Fruit fly (Drosophila melanogaster) Kc167 (cell line): ENCODE data around the gene CG4073.

Experiments used
- Myc ChIP-seq: fragments of >200 bp; optimal IDR thresholded peaks from 2 replicates; lab custom pipeline; 2017; ENCODE audit warnings: missing external identifiers
- Sin3A ChIP-seq: fragments of >200 bp; optimal IDR thresholded peaks from 2 replicates; lab custom pipeline; 2018; ENCODE audit warnings: missing external identifiers
- h ChIP-seq: fragments of >200 bp; optimal IDR thresholded peaks from 3 replicates; lab custom pipeline; 2018; ENCODE audit warnings: missing external identifiers
- insv ChIP-seq: fragments of >200 bp; optimal IDR thresholded peaks from 3 replicates; lab custom pipeline; 2018; ENCODE audit warnings: missing external identifiers
- psq ChIP-seq: fragments of >200 bp; optimal IDR thresholded peaks from 2 replicates; lab custom pipeline; 2017; ENCODE audit warnings: missing external identifiers
- ttk ChIP-seq: sonication (Bioruptor generic); optimal IDR thresholded peaks from 2 replicates; lab custom pipeline; 2017; ENCODE audit warnings: missing external identifiers

The CG4073 gene

DNA sequence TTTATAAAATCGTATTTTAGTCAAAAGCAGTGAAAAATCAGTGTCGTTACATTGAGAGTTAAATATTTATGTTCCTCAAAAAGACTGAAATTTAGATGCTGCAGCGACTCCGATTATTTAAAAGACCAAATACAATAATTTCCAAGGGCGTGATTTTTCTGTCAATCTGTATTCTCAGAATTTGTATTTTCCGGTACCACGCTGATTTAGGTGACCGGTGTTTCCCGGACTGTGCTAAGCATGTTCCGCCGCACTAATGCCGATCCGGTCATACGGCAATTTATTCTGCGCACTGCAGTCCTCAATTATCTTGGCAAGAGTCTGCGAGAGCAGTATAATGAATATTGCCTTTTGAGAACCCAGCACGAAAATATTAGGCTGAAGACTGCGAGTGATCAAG lies 7.8 kb upstream of the CG4073 start, which contains the start of the genes CG31467 and CG14684:
Gene CG31467, minus strand, starts transcription at position 101 of the 400 bp plus-strand sequence.
Gene CG14684, plus strand, starts transcription at position 212 of the 400 bp plus-strand sequence.
- no peak for TF ChIP-seq Myc (lab: Kevin White, UChicago)
- TF ChIP-seq psq (lab: Kevin White, UChicago) = no peak
- no peak for TF ChIP-seq insv (lab: Kevin White, UChicago)
- no peak for TF ChIP-seq ttk (lab: Kevin White, UChicago)
- no peak for TF ChIP-seq Sin3A
- no peak for TF ChIP-seq h

- TF ChIP-seq Sin3A (no peak), h (no peak), ttk (lab: Kevin White, UChicago) (no peak), insv (lab: Kevin White, UChicago) (no peak), psq (lab: Kevin White, UChicago) (no peak), Myc (lab: Kevin White, UChicago) (no peak)
These were observed 6.4 kb upstream of the CG4073 start, which contains the start of gene CG31278 for dm6 chr3R:10708169-10708568. CG31278 (minus strand) TSS chr3R:10708340.

DNA sequence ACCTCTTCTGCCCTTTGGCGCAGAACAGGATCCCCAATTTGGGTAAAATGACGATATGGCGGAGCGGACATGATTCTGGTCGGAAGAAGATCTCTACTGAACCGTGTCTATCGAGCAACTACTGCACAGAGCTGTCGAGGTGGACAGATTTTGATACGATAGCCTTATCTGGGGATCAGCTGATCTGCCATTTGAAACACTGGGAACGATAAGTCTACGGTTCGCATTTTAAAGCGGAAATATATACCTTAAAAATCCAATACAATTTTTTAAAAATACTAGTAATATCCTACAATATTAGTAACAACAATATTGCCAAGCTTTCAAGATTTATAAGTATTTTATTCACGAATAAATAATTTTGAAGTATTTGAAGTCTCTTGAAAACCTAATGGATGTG lies 5.3 kb upstream of the CG4073 start, which contains the start of gene CG31373:
Gene CG31373, minus strand, starts transcription at position 101 of the 400 bp plus-strand sequence.
- TF ChIP-seq Myc (lab: Kevin White, UChicago) (no peak), ttk (lab: Kevin White, UChicago) (no peak), h (no peak), insv (lab: Kevin White, UChicago) (no peak), Sin3A (no peak), psq (lab: Kevin White, UChicago) (no peak)

- TF ChIP-seq Sin3A = no peak
- TF ChIP-seq insv (lab: Kevin White, UChicago) = no peak
- TF ChIP-seq Myc (lab: Kevin White, UChicago) = no peak
- TF ChIP-seq ttk (lab: Kevin White, UChicago) = no peak
- no peak for TF ChIP-seq h
- TF ChIP-seq psq (lab: Kevin White, UChicago) = no peak
These were observed 3.5 kb upstream of the CG4073 start, which contains the start of gene CG14689 for dm6 chr3R:10711148-10711547. CG14689 (minus strand) TSS chr3R:10711248.

dm6 chr3R:10726714-10727113 lies 12.1 kb downstream of the CG4073 start:
- TF ChIP-seq insv (lab: Kevin White, UChicago) = no peak
- TF ChIP-seq psq (lab: Kevin White, UChicago) = no peak
- TF ChIP-seq ttk (lab: Kevin White, UChicago) = no peak
- no peak for TF ChIP-seq Sin3A
- no peak for TF ChIP-seq h
- no peak for TF ChIP-seq Myc (lab: Kevin White, UChicago)

DNA sequence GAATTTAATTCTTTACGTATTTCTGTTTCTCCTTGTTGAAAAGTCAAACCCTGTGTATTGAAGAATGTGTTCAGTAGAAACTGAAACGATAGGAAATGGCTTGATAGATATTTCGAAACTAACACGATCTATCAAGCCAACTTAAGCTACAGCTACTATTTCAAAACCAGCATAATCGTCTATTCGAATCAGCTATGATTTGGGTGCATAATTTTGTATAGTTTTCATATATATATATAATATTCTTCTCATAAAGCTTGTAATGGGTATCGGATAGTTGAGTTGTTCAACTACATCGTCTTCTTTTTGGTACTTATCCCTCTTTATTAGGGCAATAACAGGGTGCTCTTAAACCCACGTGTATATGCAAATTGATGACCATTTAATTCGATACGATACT lies 21.3 kb downstream of the CG4073 start, which contains the start of gene tomboy20:
Gene tomboy20, minus strand, starts transcription at position 101 of the 400 bp plus-strand sequence.
- TF ChIP-seq h (no peak), psq (lab: Kevin White, UChicago) (no peak), Myc (lab: Kevin White, UChicago) (no peak), Sin3A (no peak), ttk (lab: Kevin White, UChicago) (no peak), insv (lab: Kevin White, UChicago) (no peak)

DNA sequence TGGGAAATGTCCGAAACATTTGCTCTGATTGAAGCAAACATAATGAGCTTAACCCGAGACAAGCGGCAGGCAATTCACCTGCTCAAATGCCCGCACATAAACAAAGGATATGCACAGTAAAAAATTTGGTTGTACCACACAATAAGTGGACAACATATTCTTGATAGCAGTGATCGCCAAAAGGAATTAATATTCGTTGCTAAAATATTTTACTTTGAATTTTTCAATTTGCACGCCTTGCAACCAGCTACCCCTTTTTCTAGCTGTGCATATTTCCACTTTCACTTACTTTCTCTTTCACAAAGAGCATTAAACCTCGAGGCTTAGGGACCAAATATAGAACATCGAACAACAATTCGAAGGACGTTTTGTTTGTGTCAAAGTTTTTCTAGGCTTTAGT lies 33.1 kb downstream of the CG4073 start:
- no peak for TF ChIP-seq h
- no peak for TF ChIP-seq Myc (lab: Kevin White, UChicago)
- TF ChIP-seq ttk (lab: Kevin White, UChicago) = no peak
- TF ChIP-seq insv (lab: Kevin White, UChicago) = no peak
- TF ChIP-seq Sin3A = no peak
- no peak for TF ChIP-seq psq (lab: Kevin White, UChicago)

DNA sequence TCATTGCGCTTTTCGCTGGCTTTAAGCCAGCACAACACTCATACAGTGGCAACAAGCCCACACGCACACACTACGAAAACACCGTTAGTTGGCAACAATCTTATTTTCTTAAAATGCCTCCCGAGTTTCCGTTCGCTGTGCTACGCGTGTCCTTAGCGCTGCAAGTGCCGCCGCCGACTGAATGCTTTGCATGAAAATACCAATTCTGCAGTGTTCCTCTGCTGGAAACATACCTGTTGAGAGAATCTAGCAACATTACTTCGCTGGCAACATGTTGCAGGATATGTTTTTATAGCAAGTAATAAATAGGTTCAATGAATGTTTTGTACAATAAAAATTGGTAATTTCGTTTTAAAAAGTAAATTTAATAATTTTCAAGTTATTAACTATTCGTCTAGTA lies 36.5 kb downstream of the CG4073 start, which contains the start of gene TkR86C:
Gene TkR86C, minus strand, starts transcription at position 168 of the 400 bp plus-strand sequence.
- TF ChIP-seq psq (lab: Kevin White, UChicago) (no peak), ttk (lab: Kevin White, UChicago) (no peak), insv (lab: Kevin White, UChicago) (no peak), Sin3A (no peak), Myc (lab: Kevin White, UChicago) (no peak), h (no peak)

- TF ChIP-seq Sin3A (no peak), insv (lab: Kevin White, UChicago) (no peak), ttk (lab: Kevin White, UChicago) (no peak), psq (lab: Kevin White, UChicago) (no peak), h (no peak), Myc (lab: Kevin White, UChicago) (no peak)
These were observed 40.9 kb downstream of the CG4073 start, which contains the start of gene CG14691 for dm6 chr3R:10755534-10755933. CG14691 (minus strand) TSS chr3R:10755634.

- TF ChIP-seq h (no peak), ttk (lab: Kevin White, UChicago) (no peak), Sin3A (no peak), psq (lab: Kevin White, UChicago) (no peak), insv (lab: Kevin White, UChicago) (no peak), Myc (lab: Kevin White, UChicago) (no peak)
These were observed 44.8 kb downstream of the CG4073 start, which contains the start of gene CG31272 for dm6 chr3R:10759348-10759847. CG31272 (minus strand) TSS chr3R:10759398.

- TF ChIP-seq psq (lab: Kevin White, UChicago) (peak; percentile 26), ttk (lab: Kevin White, UChicago) (no peak)
These were observed 46.6 kb downstream of the CG4073 start, which contains the start of the genes MED7 and Cap-H2 for dm6 chr3R:10760966-10761855. MED7 (minus strand) TSS chr3R:10761032. Cap-H2 (plus strand) TSS chr3R:10761310.
